Worm (Caenorhabditis elegans): Measurements from ENCODE around the gene str-23.
"Not testable (repeated sequence)": the region's sequence is repeated elsewhere in the genome, so short reads cannot be mapped to it uniquely, and the experiment has no call there.

The str-23 gene

ce11 chrV:15625561-15625960 is 19.1 kb upstream of the str-23 start, which contains the start of gene C55A1.11:
Gene C55A1.11, plus strand, starts transcription at chrV:15625861.
- no peak for TF ChIP-seq sea-1 (GFP tag; conservative IDR thresholded peaks at IDR 0.05)

- no peak for TF ChIP-seq ceh-13 (GFP tag; optimal IDR thresholded peaks at IDR 0.05)
- TF ChIP-seq sea-1 (GFP tag; conservative IDR thresholded peaks at IDR 0.05) = no peak
- TF ChIP-seq B0310.2 (tag; optimal IDR thresholded peaks at IDR 0.05) = no peak
- no peak for TF ChIP-seq pes-1 (GFP tag; IDR thresholded peaks at IDR 0.05)
- TF ChIP-seq flt-1 (GFP tag; IDR thresholded peaks at IDR 0.05) = no peak
- no peak for TF ChIP-seq tbx-11 (GFP tag; IDR thresholded peaks at IDR 0.05)
- TF ChIP-seq hmbx-1 (tag; optimal IDR thresholded peaks at IDR 0.05) = no peak
- TF ChIP-seq tbx-37 (GFP tag; conservative IDR thresholded peaks at IDR 0.05) = no peak
- TF ChIP-seq scrt-1 (GFP tag; IDR thresholded peaks at IDR 0.05) = no peak
- no peak for TF ChIP-seq hnd-1 (tag; optimal IDR thresholded peaks at IDR 0.05)
- no peak for TF ChIP-seq hmg-4 (GFP tag; optimal IDR thresholded peaks at IDR 0.05)
- no peak for TF ChIP-seq ama-1 (optimal IDR thresholded peaks at IDR 0.05)
- no peak for TF ChIP-seq ets-7 (tag; optimal IDR thresholded peaks at IDR 0.05)
- no peak for TF ChIP-seq aly-1 (tag; optimal IDR thresholded peaks at IDR 0.05)
These were observed 15.1 kb upstream of the str-23 start, which contains the start of gene str-248 for ce11 chrV:15629543-15629942. Gene str-248, minus strand, starts transcription at chrV:15629643.

- no peak for TF ChIP-seq hmbx-1 (tag; optimal IDR thresholded peaks at IDR 0.05)
- TF ChIP-seq pes-1 (GFP tag; IDR thresholded peaks at IDR 0.05) = no peak
- TF ChIP-seq tra-4 (tag; optimal IDR thresholded peaks at IDR 0.05) = no peak
- no peak for TF ChIP-seq B0310.2 (tag; optimal IDR thresholded peaks at IDR 0.05)
- TF ChIP-seq ets-7 (tag; optimal IDR thresholded peaks at IDR 0.05) = no peak
- TF ChIP-seq scrt-1 (GFP tag; IDR thresholded peaks at IDR 0.05) = no peak
- TF ChIP-seq ceh-36 (tag; optimal IDR thresholded peaks at IDR 0.05) = no peak
- TF ChIP-seq ceh-13 (GFP tag; optimal IDR thresholded peaks at IDR 0.05) = no peak
- no peak for TF ChIP-seq sea-1 (GFP tag; conservative IDR thresholded peaks at IDR 0.05)
- TF ChIP-seq tbx-37 (GFP tag; conservative IDR thresholded peaks at IDR 0.05) = no peak
- no peak for TF ChIP-seq hmg-4 (GFP tag; optimal IDR thresholded peaks at IDR 0.05)
- no peak for TF ChIP-seq hnd-1 (tag; optimal IDR thresholded peaks at IDR 0.05)
- no peak for TF ChIP-seq flt-1 (GFP tag; IDR thresholded peaks at IDR 0.05)
- no peak for TF ChIP-seq aly-1 (tag; optimal IDR thresholded peaks at IDR 0.05)
- TF ChIP-seq ama-1 (optimal IDR thresholded peaks at IDR 0.05) = no peak
- TF ChIP-seq F13C5.2 (tag; optimal IDR thresholded peaks at IDR 0.05) = no peak
- TF ChIP-seq tbx-11 (GFP tag; IDR thresholded peaks at IDR 0.05) = no peak
These were observed 5.8 kb upstream of the str-23 start, which contains the start of gene srz-44 for ce11 chrV:15638853-15639252. Gene srz-44, minus strand, starts transcription at chrV:15638953.

- TF ChIP-seq hmbx-1 (tag; optimal IDR thresholded peaks at IDR 0.05); pes-1 (GFP tag; IDR thresholded peaks at IDR 0.05); ceh-36 (tag; optimal IDR thresholded peaks at IDR 0.05): not testable (repeated sequence)
These were observed 1.5 kb upstream of the str-23 start, which contains the start of gene C55A1.4 for ce11 chrV:15643192-15643591. Gene C55A1.4, minus strand, starts transcription at chrV:15643292.

DNA sequence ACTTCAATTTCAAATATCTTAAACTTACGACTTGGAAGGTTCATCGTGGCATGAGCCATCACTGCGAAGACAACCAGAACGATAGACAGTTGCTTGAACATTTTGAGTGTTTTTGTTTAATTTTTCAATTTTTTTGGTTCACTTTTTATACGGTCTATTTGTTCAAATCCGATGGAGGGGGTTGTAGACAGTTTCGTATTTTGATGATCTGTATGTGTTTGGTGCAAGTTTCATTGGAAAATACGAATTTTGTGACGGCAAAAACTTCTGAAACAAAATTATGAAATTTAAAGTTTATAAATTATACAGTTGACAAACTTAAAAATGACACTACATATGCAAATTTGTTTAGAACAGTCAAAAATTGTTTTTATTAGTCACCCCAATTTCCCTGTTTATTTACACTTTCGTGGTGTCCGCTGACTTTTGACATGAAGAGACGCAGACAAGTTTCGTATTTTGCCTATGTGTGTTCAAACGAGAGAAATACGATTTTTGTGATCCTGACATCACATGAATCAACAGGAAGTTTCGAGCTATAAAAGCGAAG is 2.9 kb downstream of the str-23 start, which contains the start of the genes C55A1.7 and C55A1.6:
Gene C55A1.7 (minus strand): TSS at position 101 of the 550 bp plus-strand sequence.
Gene C55A1.6 (plus strand): TSS at position 500 of the 550 bp plus-strand sequence.
- not testable (repeated sequence) for TF ChIP-seq ceh-36 (tag; optimal IDR thresholded peaks at IDR 0.05); ama-1 (optimal IDR thresholded peaks at IDR 0.05); hmg-4 (GFP tag; optimal IDR thresholded peaks at IDR 0.05)

DNA sequence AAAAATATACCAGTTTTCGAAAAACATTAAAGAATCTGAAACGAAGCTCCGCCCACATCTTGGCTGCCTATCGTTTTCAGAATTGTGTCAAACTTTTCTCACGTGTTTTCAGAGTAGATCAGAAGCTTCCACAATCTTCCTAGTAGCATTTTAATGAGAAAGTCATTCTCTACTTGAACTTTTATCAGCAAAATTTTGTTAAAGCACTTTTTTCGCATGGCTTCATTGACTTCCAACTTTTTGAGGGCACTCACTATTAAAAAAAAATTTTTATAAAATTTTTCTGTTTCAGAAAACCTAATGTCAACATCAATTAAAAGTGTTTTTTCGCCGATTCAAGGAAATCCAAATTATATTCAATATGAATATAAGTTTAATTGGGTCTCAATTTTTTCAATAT is 5.5 kb downstream of the str-23 start, which contains the start of gene sru-42:
Gene sru-42 (plus strand): TSS at position 301 of the 400 bp plus-strand sequence.
- TF ChIP-seq tbx-37 (GFP tag; conservative IDR thresholded peaks at IDR 0.05) (no peak), hnd-1 (tag; optimal IDR thresholded peaks at IDR 0.05) (no peak), sea-1 (GFP tag; conservative IDR thresholded peaks at IDR 0.05) (no peak), tra-4 (tag; optimal IDR thresholded peaks at IDR 0.05) (no peak), F13C5.2 (tag; optimal IDR thresholded peaks at IDR 0.05) (no peak), tbx-11 (GFP tag; IDR thresholded peaks at IDR 0.05) (no peak), ceh-36 (tag; optimal IDR thresholded peaks at IDR 0.05) (no peak), pes-1 (GFP tag; IDR thresholded peaks at IDR 0.05) (no peak), ama-1 (optimal IDR thresholded peaks at IDR 0.05) (no peak), flt-1 (GFP tag; IDR thresholded peaks at IDR 0.05) (no peak), B0310.2 (tag; optimal IDR thresholded peaks at IDR 0.05) (no peak), hmbx-1 (tag; optimal IDR thresholded peaks at IDR 0.05) (no peak), aly-1 (tag; optimal IDR thresholded peaks at IDR 0.05) (no peak), ets-7 (tag; optimal IDR thresholded peaks at IDR 0.05) (no peak), scrt-1 (GFP tag; IDR thresholded peaks at IDR 0.05) (no peak), hmg-4 (GFP tag; optimal IDR thresholded peaks at IDR 0.05) (no peak), ceh-13 (GFP tag; optimal IDR thresholded peaks at IDR 0.05) (no peak)

DNA sequence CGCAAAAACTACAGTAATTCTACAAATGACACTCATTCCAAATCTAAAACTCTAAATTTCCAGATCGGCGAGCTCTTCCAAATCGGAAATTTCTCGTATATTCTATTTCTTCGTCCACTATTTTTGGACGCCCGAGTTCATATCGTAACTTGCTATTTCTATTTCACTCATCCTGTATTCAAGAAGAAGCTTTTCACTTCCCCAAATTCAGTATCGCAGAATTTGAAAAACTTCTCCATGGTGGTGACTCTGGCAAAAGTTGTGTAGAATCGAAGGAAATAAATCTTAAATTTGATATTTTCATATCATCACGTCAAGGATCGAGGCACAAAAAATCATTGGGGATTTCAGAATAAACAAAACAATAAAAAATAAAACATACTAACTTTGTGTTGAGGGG is 7.5 kb downstream of the str-23 start:
- TF ChIP-seq pes-1 (GFP tag; IDR thresholded peaks at IDR 0.05) (no peak), hnd-1 (tag; optimal IDR thresholded peaks at IDR 0.05) (no peak)

- TF ChIP-seq B0310.2 (tag; optimal IDR thresholded peaks at IDR 0.05) (no peak), tra-4 (tag; optimal IDR thresholded peaks at IDR 0.05) (no peak), tbx-37 (GFP tag; conservative IDR thresholded peaks at IDR 0.05) (no peak), hnd-1 (tag; optimal IDR thresholded peaks at IDR 0.05) (no peak), hmbx-1 (tag; optimal IDR thresholded peaks at IDR 0.05) (no peak), ceh-13 (GFP tag; optimal IDR thresholded peaks at IDR 0.05) (no peak), sea-1 (GFP tag; conservative IDR thresholded peaks at IDR 0.05) (no peak), hmg-4 (GFP tag; optimal IDR thresholded peaks at IDR 0.05) (no peak), scrt-1 (GFP tag; IDR thresholded peaks at IDR 0.05) (no peak), tbx-11 (GFP tag; IDR thresholded peaks at IDR 0.05) (no peak), flt-1 (GFP tag; IDR thresholded peaks at IDR 0.05) (no peak), ama-1 (optimal IDR thresholded peaks at IDR 0.05) (no peak), aly-1 (tag; optimal IDR thresholded peaks at IDR 0.05) (no peak), ceh-36 (tag; optimal IDR thresholded peaks at IDR 0.05) (no peak), ets-7 (tag; optimal IDR thresholded peaks at IDR 0.05) (no peak), F13C5.2 (tag; optimal IDR thresholded peaks at IDR 0.05) (no peak), pes-1 (GFP tag; IDR thresholded peaks at IDR 0.05) (no peak)
These were observed 9.4 kb downstream of the str-23 start, which contains the start of gene F53E4.2 for ce11 chrV:15654124-15654523. Gene F53E4.2, plus strand, starts transcription at chrV:15654424.

All from whole organism, early embryonic.